Fruit fly (Drosophila melanogaster) whole organism, embryonic: ENCODE results near the gene Ae2.

Source experiments
- Adf1 ChIP-seq: fragments of 200-800 bp; sonication (Bioruptor generic); IDR thresholded peaks from 2 replicates; pipeline ENCODE4 v1.3.6; 2022; ENCODE audit warnings: missing biosample characterization, missing genetic modification characterization
- CG10321 ChIP-seq: fragments of 200-800 bp; sonication (Bioruptor generic); IDR thresholded peaks from 2 replicates; pipeline ENCODE4 v1.3.6; 2022; ENCODE audit warnings: missing biosample characterization, missing genetic modification characterization
- CG10366 ChIP-seq: fragments of 200-800 bp; sonication (Bioruptor generic); IDR thresholded peaks from 2 replicates; pipeline ENCODE4 v1.3.6; 2022; ENCODE audit warnings: missing biosample characterization, missing genetic modification characterization
- CG11093 ChIP-seq: fragments of 200-800 bp; sonication (Bioruptor generic); IDR thresholded peaks from 3 replicates; pipeline ENCODE4 v1.3.6; 2022; ENCODE audit warnings: missing biosample characterization, missing genetic modification characterization
- CG11247 ChIP-seq: fragments of 200-800 bp; sonication (Bioruptor generic); IDR thresholded peaks from 2 replicates; pipeline ENCODE4 v1.3.6; 2022; ENCODE audit warnings: missing biosample characterization, missing genetic modification characterization
- CG12071 ChIP-seq: fragments of 200-800 bp; sonication (Bioruptor generic); optimal IDR thresholded peaks from 3 replicates; lab custom pipeline; 2018; ENCODE audit warnings: missing biosample characterization, mild to moderate bottlenecking, missing genetic modification characterization
- CG14441 ChIP-seq: fragments of 200-800 bp; sonication (Bioruptor generic); IDR thresholded peaks from 2 replicates; pipeline ENCODE4 v1.3.6; 2022; ENCODE audit warnings: missing biosample characterization, missing genetic modification characterization
- CG16815 ChIP-seq: fragments of 200-800 bp; sonication (Bioruptor generic); optimal IDR thresholded peaks from 3 replicates; lab custom pipeline; 2017; ENCODE audit warnings: missing biosample characterization, mild to moderate bottlenecking, missing genetic modification characterization
- CG1832 ChIP-seq: fragments of 200-800 bp; sonication (Bioruptor generic); optimal IDR thresholded peaks from 2 replicates; lab custom pipeline; 2017; ENCODE audit warnings: missing biosample characterization, mild to moderate bottlenecking, missing genetic modification characterization, inconsistent platforms
- CG2120 ChIP-seq: fragments of 200-800 bp; sonication (Bioruptor generic); optimal IDR thresholded peaks from 3 replicates; lab custom pipeline; 2016; ENCODE audit warnings: missing biosample characterization, missing genetic modification characterization
- CG3995 ChIP-seq: fragments of 200-800 bp; sonication (Bioruptor generic); optimal IDR thresholded peaks from 3 replicates; lab custom pipeline; 2016; ENCODE audit warnings: missing biosample characterization, missing genetic modification characterization
- CG6254 ChIP-seq: fragments of 200-800 bp; sonication (Bioruptor generic); optimal IDR thresholded peaks from 3 replicates; lab custom pipeline; 2017; ENCODE audit warnings: mild to moderate bottlenecking, missing biosample characterization, missing genetic modification reagents, missing genetic modification characterization
- CG9215 ChIP-seq: fragments of 200-800 bp; sonication (Bioruptor generic); IDR thresholded peaks from 2 replicates; pipeline ENCODE4 v1.3.6; 2022; ENCODE audit warnings: missing biosample characterization, missing genetic modification characterization
- CG9817 ChIP-seq: fragments of 200-800 bp; sonication (Bioruptor generic); optimal IDR thresholded peaks from 2 replicates; lab custom pipeline; 2018; ENCODE audit warnings: missing biosample characterization, mild to moderate bottlenecking, missing genetic modification characterization, moderate library complexity
- Chrac-16 ChIP-seq: fragments of 200-800 bp; sonication (Bioruptor generic); optimal IDR thresholded peaks from 3 replicates; lab custom pipeline; 2016; ENCODE audit warnings: missing biosample characterization, missing genetic modification characterization
- Dll ChIP-seq: fragments of 200-800 bp; sonication (Bioruptor generic); IDR thresholded peaks from 4 replicates; pipeline ENCODE4 v1.3.6; 2022; ENCODE audit warnings: missing biosample characterization, missing genetic modification characterization; ENCODE audit not compliant: partially characterized antibody
- ERR ChIP-seq: fragments of 200-800 bp; sonication (Bioruptor generic); optimal IDR thresholded peaks from 2 replicates; lab custom pipeline; 2016; ENCODE audit warnings: missing biosample characterization, missing genetic modification characterization
- H15 ChIP-seq: fragments of 200-800 bp; sonication (Bioruptor generic); IDR thresholded peaks from 3 replicates; pipeline ENCODE4 v1.3.6; 2022; ENCODE audit warnings: missing biosample characterization, missing genetic modification characterization
- Hey ChIP-seq: fragments of 200-800 bp; sonication (Bioruptor generic); optimal IDR thresholded peaks from 3 replicates; lab custom pipeline; 2018; ENCODE audit warnings: missing biosample characterization, mild to moderate bottlenecking, missing genetic modification characterization
- HmgZ ChIP-seq: fragments of 200-800 bp; sonication (Bioruptor generic); optimal IDR thresholded peaks from 2 replicates; lab custom pipeline; 2018; ENCODE audit warnings: missing biosample characterization, mild to moderate bottlenecking, missing genetic modification characterization
- MBD-R2 ChIP-seq: fragments of 200-800 bp; sonication (Bioruptor generic); IDR thresholded peaks from 2 replicates; pipeline ENCODE4 v1.3.6; 2022; ENCODE audit warnings: missing biosample characterization, missing genetic modification characterization
- MTF-1 ChIP-seq: fragments of 200-800 bp; sonication (Bioruptor generic); optimal IDR thresholded peaks from 2 replicates; lab custom pipeline; 2018; ENCODE audit warnings: missing biosample characterization, mild to moderate bottlenecking, missing genetic modification characterization, borderline replicate concordance
- Med ChIP-seq: fragments of 200-800 bp; sonication (Bioruptor generic); peaks from one replicate; lab custom pipeline; 2016; ENCODE audit warnings: missing biosample characterization, missing genetic modification characterization, mild to moderate bottlenecking, inconsistent platforms, moderate library complexity
- Nf-YC ChIP-seq: fragments of 200-800 bp; optimal IDR thresholded peaks from 3 replicates; lab custom pipeline; 2019; ENCODE audit warnings: missing biosample characterization, mild to moderate bottlenecking, missing genetic modification characterization, moderate library complexity
- Xrp1 ChIP-seq: fragments of 200-800 bp; sonication (Bioruptor generic); IDR thresholded peaks from 2 replicates; pipeline ENCODE4 v1.3.6; 2022; ENCODE audit warnings: missing biosample characterization, missing genetic modification characterization
- ara ChIP-seq: fragments of 200-800 bp; sonication (Bioruptor generic); IDR thresholded peaks from 2 replicates; pipeline ENCODE4 v1.3.6; 2022; ENCODE audit warnings: missing biosample characterization, missing genetic modification characterization
- bab2 ChIP-seq: fragments of 200-800 bp; sonication (Bioruptor generic); optimal IDR thresholded peaks from 2 replicates; lab custom pipeline; 2016; ENCODE audit warnings: missing biosample characterization, missing genetic modification characterization
- bigmax ChIP-seq: fragments of 200-800 bp; sonication (Bioruptor generic); optimal IDR thresholded peaks from 2 replicates; lab custom pipeline; 2018; ENCODE audit warnings: missing biosample characterization, mild to moderate bottlenecking, missing genetic modification characterization
- bsh ChIP-seq, 2 experiments: fragments of 200-800 bp; sonication (Bioruptor generic); optimal IDR thresholded peaks; 2 replicates each; lab custom pipeline; 2017 to 2018; ENCODE audit warnings: mild to moderate bottlenecking in 2 of 2, missing biosample characterization in 2 of 2, missing genetic modification characterization in 2 of 2, moderate library complexity in 1 of 2
- crp ChIP-seq, 2 experiments: fragments of 200-800 bp; sonication (Bioruptor generic); optimal IDR thresholded peaks; 2 replicates in 1 of 2; 3 replicates in 1 of 2; lab custom pipeline; 2017; ENCODE audit warnings: missing biosample characterization in 2 of 2, missing genetic modification characterization in 2 of 2, mild to moderate bottlenecking in 1 of 2, moderate library complexity in 1 of 2
- ftz-f1 ChIP-seq: fragments of 200-800 bp; sonication (Bioruptor generic); optimal IDR thresholded peaks from 2 replicates; lab custom pipeline; 2016; ENCODE audit warnings: missing biosample characterization, missing genetic modification characterization
- fu2 ChIP-seq: fragments of 200-800 bp; sonication (Bioruptor generic); optimal IDR thresholded peaks from 2 replicates; lab custom pipeline; 2016; ENCODE audit warnings: missing biosample characterization, missing genetic modification characterization
- grau ChIP-seq: fragments of 200-800 bp; optimal IDR thresholded peaks from 3 replicates; lab custom pipeline; 2019; ENCODE audit warnings: missing biosample characterization, mild to moderate bottlenecking, missing genetic modification characterization, moderate library complexity
- kay ChIP-seq: fragments of 200-800 bp; sonication (Bioruptor generic); optimal IDR thresholded peaks from 2 replicates; lab custom pipeline; 2016; ENCODE audit warnings: missing biosample characterization, missing genetic modification characterization
- nerfin-2 ChIP-seq: fragments of 200-800 bp; sonication (Bioruptor generic); IDR thresholded peaks from 2 replicates; pipeline ENCODE4 v1.3.6; 2022; ENCODE audit warnings: missing biosample characterization, missing genetic modification characterization; ENCODE audit not compliant: partially characterized antibody
- onecut ChIP-seq: fragments of 200-800 bp; sonication (Bioruptor generic); IDR thresholded peaks from 2 replicates; pipeline ENCODE4 v1.3.6; 2022; ENCODE audit warnings: missing biosample characterization, missing genetic modification characterization
- pan ChIP-seq, 4 experiments: fragments of >200 bp in 3 of 4; fragments of 200-800 bp in 1 of 4; sonication (Bioruptor generic) in 1 of 4; optimal IDR thresholded peaks in 3 of 4; IDR thresholded peaks in 1 of 4; 2 replicates each; pipeline versions ENCODE4 v1.3.6 to Lab custom; 2017 to 2022; ENCODE audit warnings: missing biosample characterization in 2 of 4, missing genetic modification characterization in 2 of 4, mixed read lengths in 1 of 4
- pb ChIP-seq: fragments of 200-800 bp; sonication (Bioruptor generic); optimal IDR thresholded peaks from 3 replicates; lab custom pipeline; 2016; ENCODE audit warnings: missing biosample characterization, missing genetic modification characterization
- phol ChIP-seq: fragments of 200-800 bp; sonication (Bioruptor generic); optimal IDR thresholded peaks from 3 replicates; lab custom pipeline; 2018; ENCODE audit warnings: missing biosample characterization, mild to moderate bottlenecking, missing genetic modification characterization, moderate library complexity
- repo ChIP-seq: fragments of 200-800 bp; sonication (Bioruptor generic); optimal IDR thresholded peaks from 2 replicates; lab custom pipeline; 2016; ENCODE audit warnings: missing biosample characterization, missing genetic modification characterization
- run ChIP-seq: fragments of 200-800 bp; sonication (Bioruptor generic); optimal IDR thresholded peaks from 3 replicates; lab custom pipeline; 2018; ENCODE audit warnings: missing biosample characterization, mild to moderate bottlenecking, missing genetic modification characterization
- sd ChIP-seq: fragments of 200-800 bp; sonication (Bioruptor generic); optimal IDR thresholded peaks from 3 replicates; lab custom pipeline; 2018; ENCODE audit warnings: missing biosample characterization, mild to moderate bottlenecking, missing genetic modification characterization, moderate library complexity
- sob ChIP-seq: fragments of 200-800 bp; sonication (Bioruptor generic); IDR thresholded peaks from 2 replicates; pipeline ENCODE4 v1.3.6; 2022; ENCODE audit warnings: missing biosample characterization, missing genetic modification characterization
- stwl ChIP-seq: fragments of 200-800 bp; sonication (Bioruptor generic); optimal IDR thresholded peaks from 3 replicates; lab custom pipeline; 2018; ENCODE audit warnings: missing biosample characterization, mild to moderate bottlenecking, missing genetic modification characterization, moderate library complexity
- toy ChIP-seq: fragments of 200-800 bp; sonication (Bioruptor generic); IDR thresholded peaks from 2 replicates; pipeline ENCODE4 v1.3.6; 2022; ENCODE audit warnings: missing biosample characterization, missing genetic modification characterization
- trh ChIP-seq: fragments of 200-800 bp; sonication (Bioruptor generic); optimal IDR thresholded peaks from 2 replicates; lab custom pipeline; 2016; ENCODE audit warnings: missing biosample characterization, missing genetic modification characterization
- twi ChIP-seq: fragments of 200-800 bp; optimal IDR thresholded peaks from 2 replicates; lab custom pipeline; 2019; ENCODE audit warnings: missing biosample characterization, mild to moderate bottlenecking, missing genetic modification characterization, moderate library complexity
- usp ChIP-seq: fragments of >200 bp; optimal IDR thresholded peaks from 2 replicates; lab custom pipeline; 2017; ENCODE audit warnings: missing biosample characterization, missing genetic modification characterization

The Ae2 gene

dm6 chr3L:9713828-9714536, 49.4 kb upstream of the Ae2 start, which contains the start of gene vsg (continued):
- TF ChIP-seq usp, result no peak
- TF ChIP-seq CG9215 (GFP tag; lab: Robert Waterston, UW), result peak; percentile 85
- no peak; the same call in 1 of the 2 replicates for TF ChIP-seq MBD-R2 (GFP tag; lab: Robert Waterston, UW)
- TF ChIP-seq Nf-YC (tag; lab: Kevin White, UChicago), result peak; percentile 85
- TF ChIP-seq CG14441 (GFP tag; lab: Robert Waterston, UW), result peak; percentile 50
- TF ChIP-seq grau (tag; lab: Kevin White, UChicago), result peak; percentile 88
- TF ChIP-seq bab2 (GFP tag; lab: Kevin White, UChicago), result peak; percentile 35
- no peak for TF ChIP-seq pan (optimal IDR thresholded peaks at IDR 0.05; lab: Kevin White, UChicago)
- TF ChIP-seq pan (GFP tag; optimal IDR thresholded peaks at IDR 0.05 in 1 of 2, IDR thresholded peaks at IDR 0.05 in 1 of 2), result peak in 1 of 2 experiments; percentile 57
- no peak for TF ChIP-seq CG1832 (GFP tag; lab: Kevin White, UChicago)
- TF ChIP-seq run (tag; lab: Kevin White, UChicago), result peak; percentile 32
- TF ChIP-seq CG12071 (GFP tag; lab: Kevin White, UChicago), result no peak
- no peak; the same call in none of the 2 replicates for TF ChIP-seq Adf1
- peak; percentile 77 for TF ChIP-seq kay
- TF ChIP-seq bigmax, result no peak
- peak; percentile 89 for TF ChIP-seq Med
- TF ChIP-seq Hey, result peak; percentile 49
- peak in 1 of 2 experiments; percentile 68 for TF ChIP-seq bsh (GFP tag; optimal IDR thresholded peaks at IDR 0.05; lab: Kevin White, UChicago)
- peak; percentile 78 for TF ChIP-seq twi (tag; lab: Kevin White, UChicago)
- peak; percentile 4 for TF ChIP-seq CG6254 (GFP tag; lab: Kevin White, UChicago)
- TF ChIP-seq CG3995 (GFP tag; lab: Kevin White, UChicago), result peak; percentile 48
- TF ChIP-seq CG2120 (GFP tag; lab: Kevin White, UChicago), result peak; percentile 78
- peak; percentile 16 for TF ChIP-seq sd (tag; lab: Kevin White, UChicago)
- TF ChIP-seq trh (GFP tag; lab: Kevin White, UChicago), result peak; percentile 23
- TF ChIP-seq H15 (GFP tag; lab: Robert Waterston, UW), result peak; percentile 59; the same call in 2 of the 3 replicates
- no peak for TF ChIP-seq repo
- peak; percentile 60; the same call in 1 of the 2 replicates for TF ChIP-seq CG10366 (GFP tag; lab: Robert Waterston, UW)
- peak; percentile 83 for TF ChIP-seq CG9817 (tag; lab: Kevin White, UChicago)
- no peak; the same call in 1 of the 2 replicates for TF ChIP-seq CG11247 (GFP tag; lab: Robert Waterston, UW)
- no peak for TF ChIP-seq pb
- TF ChIP-seq crp (GFP tag; optimal IDR thresholded peaks at IDR 0.05; lab: Kevin White, UChicago), result peak; percentile 0 to 77
- TF ChIP-seq ftz-f1, result no peak
- peak; percentile 34 for TF ChIP-seq HmgZ
- TF ChIP-seq onecut (GFP tag; lab: Robert Waterston, UW), result peak; percentile 21; the same call in 1 of the 2 replicates
- TF ChIP-seq Xrp1 (GFP tag; lab: Robert Waterston, UW), result peak; percentile 59
- no peak for TF ChIP-seq ERR
- no peak for TF ChIP-seq CG10321 (GFP tag; lab: Robert Waterston, UW)
- TF ChIP-seq Dll (GFP tag; lab: Robert Waterston, UW), result peak; percentile 78
- TF ChIP-seq ara (GFP tag; lab: Robert Waterston, UW), result peak; percentile 33; the same call in 1 of the 2 replicates
- TF ChIP-seq Chrac-16 (GFP tag; lab: Kevin White, UChicago), result peak; percentile 74
- peak; percentile 90 for TF ChIP-seq phol (tag; lab: Kevin White, UChicago)
- peak; percentile 14 for TF ChIP-seq stwl (tag; lab: Kevin White, UChicago)
- peak; percentile 61; the same call in 2 of the 3 replicates for TF ChIP-seq CG11093 (GFP tag; lab: Robert Waterston, UW)
- TF ChIP-seq toy (GFP tag; lab: Robert Waterston, UW), result peak; percentile 60; the same call in 1 of the 2 replicates
- peak; percentile 79 for TF ChIP-seq sob (GFP tag; lab: Robert Waterston, UW)
- TF ChIP-seq fu2, result no peak
- peak; percentile 82 for TF ChIP-seq CG16815
- TF ChIP-seq MTF-1, result no peak
- TF ChIP-seq nerfin-2 (GFP tag; lab: Robert Waterston, UW), result peak; percentile 78
